Worm (Caenorhabditis elegans): ENCODE measurements around the gene F28A10.1.
"Not testable (repeated sequence)": the region's sequence is repeated elsewhere in the genome, so short reads cannot be mapped to it uniquely, and the experiment has no call there.

Gene F28A10.1

ce11 chrII:850567-850966 is 24.9 kb downstream of the F28A10.1 start, which contains the start of gene F28A10.5:
F28A10.5 (minus strand) TSS chrII:850667.
- TF ChIP-seq nhr-23 (tag; optimal IDR thresholded peaks at IDR 0.05); lin-11 (tag; optimal IDR thresholded peaks at IDR 0.05); sma-3 (GFP tag; optimal IDR thresholded peaks at IDR 0.05): not testable (repeated sequence)

ce11 chrII:861564-861963 is 35.9 kb downstream of the F28A10.1 start, which contains the start of gene Y46B2A.4:
Y46B2A.4 (plus strand) TSS chrII:861864.
- TF ChIP-seq ztf-11 (tag; optimal IDR thresholded peaks at IDR 0.05) (no peak), nhr-12 (tag; optimal IDR thresholded peaks at IDR 0.05) (no peak), skn-1 (tag; optimal IDR thresholded peaks at IDR 0.05) (no peak), Y55F3AM.14 (GFP tag; optimal IDR thresholded peaks at IDR 0.05) (no peak), mab-5 (tag; optimal IDR thresholded peaks at IDR 0.05) (no peak)

DNA sequence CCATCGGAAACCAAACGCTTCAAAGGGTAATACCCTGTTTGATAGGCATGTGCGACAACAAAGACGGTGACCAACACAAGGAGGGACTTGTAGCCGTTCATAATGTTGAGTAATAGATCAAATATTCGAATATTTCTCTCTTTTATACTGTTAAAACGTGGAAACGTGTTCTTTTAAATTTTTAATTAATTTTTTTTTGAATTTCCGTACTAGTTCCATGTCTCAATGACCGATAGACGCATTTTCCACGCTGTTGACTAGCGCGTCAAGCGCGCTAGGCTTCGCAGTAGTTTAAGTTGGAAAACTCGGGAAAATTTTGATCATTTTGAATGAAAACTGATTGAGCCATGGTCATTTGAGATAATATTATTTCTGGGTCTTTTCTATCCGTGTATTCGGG is 41.2 kb downstream of the F28A10.1 start, which contains the start of gene Y46B2A.3:
Gene Y46B2A.3 (minus strand): TSS at position 101 of the 400 bp plus-strand sequence.
- TF ChIP-seq unc-39 (tag; optimal IDR thresholded peaks at IDR 0.05): no peak
- TF ChIP-seq sma-3 (GFP tag; optimal IDR thresholded peaks at IDR 0.05): no peak
- TF ChIP-seq nhr-129 (tag; optimal IDR thresholded peaks at IDR 0.05): no peak
- TF ChIP-seq C34F6.9 (tag; optimal IDR thresholded peaks at IDR 0.05): no peak
- no peak for TF ChIP-seq lsy-2 (tag; optimal IDR thresholded peaks at IDR 0.05)
- no peak for TF ChIP-seq lin-11 (tag; optimal IDR thresholded peaks at IDR 0.05)
- no peak for TF ChIP-seq nhr-25 (tag; optimal IDR thresholded peaks at IDR 0.05)
- TF ChIP-seq mab-5 (tag; optimal IDR thresholded peaks at IDR 0.05): no peak
- TF ChIP-seq R02D3.7 (tag; optimal IDR thresholded peaks at IDR 0.05): no peak
- no peak for TF ChIP-seq sem-4 (tag; optimal IDR thresholded peaks at IDR 0.05)
- no peak for TF ChIP-seq blmp-1 (tag; optimal IDR thresholded peaks at IDR 0.05; ENCODE audit: insufficient read depth)

ce11 chrII:868240-868864 is 42.7 kb downstream of the F28A10.1 start, which contains the start of gene fbxc-51:
fbxc-51 (plus strand) TSS chrII:868814.
- TF ChIP-seq ZK546.5 (tag; optimal IDR thresholded peaks at IDR 0.05) (no peak), mab-5 (tag; optimal IDR thresholded peaks at IDR 0.05) (no peak), nhr-237 (tag; optimal IDR thresholded peaks at IDR 0.05) (no peak), egl-27 (tag; optimal IDR thresholded peaks at IDR 0.05) (no peak), ztf-11 (tag; optimal IDR thresholded peaks at IDR 0.05) (no peak), mdl-1 (tag; optimal IDR thresholded peaks at IDR 0.05) (no peak), nhr-23 (tag; optimal IDR thresholded peaks at IDR 0.05) (no peak), nhr-6 (tag; optimal IDR thresholded peaks at IDR 0.05) (no peak), lsy-2 (tag; optimal IDR thresholded peaks at IDR 0.05) (no peak), fos-1 (tag; optimal IDR thresholded peaks at IDR 0.05) (no peak), nhr-12 (tag; optimal IDR thresholded peaks at IDR 0.05) (no peak), ceh-82 (tag; optimal IDR thresholded peaks at IDR 0.05) (no peak), unc-55 (GFP tag; optimal IDR thresholded peaks at IDR 0.05) (no peak), crh-2 (tag; optimal IDR thresholded peaks at IDR 0.05) (no peak)

ce11 chrII:869316-869715 is 43.7 kb downstream of the F28A10.1 start:
- TF ChIP-seq unc-55 (GFP tag; optimal IDR thresholded peaks at IDR 0.05) (no peak), C34F6.9 (tag; optimal IDR thresholded peaks at IDR 0.05) (no peak), nhr-23 (tag; optimal IDR thresholded peaks at IDR 0.05) (no peak)

ce11 chrII:872993-873787 is 47.6 kb downstream of the F28A10.1 start, which contains the start of gene alg-2:
alg-2 (plus strand) TSS chrII:873212.
- TF ChIP-seq fos-1 (tag; optimal IDR thresholded peaks at IDR 0.05) (peak; percentile 29), lsy-2 (tag; optimal IDR thresholded peaks at IDR 0.05) (peak in 1 of 2 experiments; percentile 67), mab-5 (tag; optimal IDR thresholded peaks at IDR 0.05) (peak; percentile 36), gmeb-1 (tag; optimal IDR thresholded peaks at IDR 0.05) (peak; percentile 31), lin-13 (GFP tag; optimal IDR thresholded peaks at IDR 0.05) (peak; percentile 31), sma-3 (GFP tag; optimal IDR thresholded peaks at IDR 0.05) (no peak), nhr-129 (tag; optimal IDR thresholded peaks at IDR 0.05) (peak; percentile 23), elt-3 (tag; optimal IDR thresholded peaks at IDR 0.05) (no peak), ama-1 (optimal IDR thresholded peaks at IDR 0.05) (no peak), Y55F3AM.14 (GFP tag; optimal IDR thresholded peaks at IDR 0.05) (no peak), mdl-1 (tag; optimal IDR thresholded peaks at IDR 0.05) (no peak), unc-39 (tag; optimal IDR thresholded peaks at IDR 0.05) (no peak), C34F6.9 (tag; optimal IDR thresholded peaks at IDR 0.05) (peak; percentile 52), crh-2 (tag; optimal IDR thresholded peaks at IDR 0.05) (peak; percentile 44), nhr-10 (tag; optimal IDR thresholded peaks at IDR 0.05) (no peak), dmd-4 (tag; optimal IDR thresholded peaks at IDR 0.05) (no peak), unc-55 (GFP tag; optimal IDR thresholded peaks at IDR 0.05) (peak; percentile 67), F13H6.1 (tag; optimal IDR thresholded peaks at IDR 0.05) (peak; percentile 26), skn-1 (tag; optimal IDR thresholded peaks at IDR 0.05) (no peak), zag-1 (tag; optimal IDR thresholded peaks at IDR 0.05) (peak; percentile 31), unc-62 (GFP tag; optimal IDR thresholded peaks at IDR 0.05) (no peak), ztf-1 (GFP tag; conservative IDR thresholded peaks at IDR 0.05) (no peak), egl-27 (tag; optimal IDR thresholded peaks at IDR 0.05) (no peak), nhr-21 (tag; optimal IDR thresholded peaks at IDR 0.05) (no peak), sma-9 (GFP tag; optimal IDR thresholded peaks at IDR 0.05) (peak; percentile 6), sma-9 (tag; optimal IDR thresholded peaks at IDR 0.05) (no peak), ZK546.5 (tag; optimal IDR thresholded peaks at IDR 0.05) (no peak)
